Fruit fly (Drosophila melanogaster): ENCODE measurements around the gene Tim17b1.

dm6 chr3R:5257147-5257487 is 42.8 kb upstream of the Tim17b1 start:
- TF ChIP-seq topi (GFP tag; optimal IDR thresholded peaks at IDR 0.05) (no peak), svp (GFP tag) (no peak), CG1621 (tag; optimal IDR thresholded peaks at IDR 0.05) (no peak), fd59A (GFP tag; optimal IDR thresholded peaks at IDR 0.05) (no peak), CG32006 (GFP tag; optimal IDR thresholded peaks at IDR 0.05) (no peak), acj6 (GFP tag; optimal IDR thresholded peaks at IDR 0.05) (no peak), lz (GFP tag; optimal IDR thresholded peaks at IDR 0.05) (no peak), Sox102F (GFP tag; optimal IDR thresholded peaks at IDR 0.05) (no peak), net (GFP tag; optimal IDR thresholded peaks at IDR 0.05) (no peak), Smox (GFP tag; optimal IDR thresholded peaks at IDR 0.05) (no peak), Eip75B (GFP tag; optimal IDR thresholded peaks at IDR 0.05) (no peak)
